Worm (Caenorhabditis elegans) whole organism, early embryonic: ENCODE measurements around the gene clec-205.

ENCODE experiments used
- B0310.2 ChIP-seq: sonication (generic microtip); optimal IDR thresholded peaks from 2 replicates; lab custom pipeline; 2016; ENCODE audit warnings: mild to moderate bottlenecking, missing genetic modification characterization, missing compliant biosample characterization
- ama-1 ChIP-seq: fragments of 150-350 bp; optimal IDR thresholded peaks from 2 replicates; lab custom pipeline; 2014
- hmbx-1 ChIP-seq: sonication (generic microtip); optimal IDR thresholded peaks from 2 replicates; lab custom pipeline; 2016; ENCODE audit warnings: mild to moderate bottlenecking, missing genetic modification characterization, missing compliant biosample characterization
- tra-4 ChIP-seq: sonication (generic microtip); optimal IDR thresholded peaks from 2 replicates; lab custom pipeline; 2017; ENCODE audit warnings: missing genetic modification characterization, missing compliant biosample characterization

ce11 chrV:1760682-1761081 is at the start of gene clec-205:
- no peak for TF ChIP-seq ama-1 (lab: Kevin White, UChicago)
- no peak for TF ChIP-seq tra-4 (tag; lab: Kevin White, UChicago)
- no peak for TF ChIP-seq hmbx-1 (tag; lab: Kevin White, UChicago)
- TF ChIP-seq B0310.2 (tag; lab: Kevin White, UChicago), result no peak
